Worm (Caenorhabditis elegans): ENCODE data around the gene cec-3.

Gene cec-3

ce11 chrII:7891869-7892615 is 34.6 kb upstream of the cec-3 start:
- TF ChIP-seq ces-1 (GFP tag; optimal IDR thresholded peaks at IDR 0.05), result peak; percentile 51
- peak; percentile 1 for TF ChIP-seq mls-2 (tag; optimal IDR thresholded peaks at IDR 0.05)
- TF ChIP-seq unc-120 (tag; optimal IDR thresholded peaks at IDR 0.05; ENCODE audit: poor library complexity, severe bottlenecking), result peak; percentile 68
- TF ChIP-seq lsy-2 (tag; optimal IDR thresholded peaks at IDR 0.05), result peak; percentile 5
- no peak for TF ChIP-seq mep-1 (tag; optimal IDR thresholded peaks at IDR 0.05)
- TF ChIP-seq hlh-1 (tag; optimal IDR thresholded peaks at IDR 0.05), result peak; percentile 28
- TF ChIP-seq lin-13 (tag; optimal IDR thresholded peaks at IDR 0.05), result no peak
- TF ChIP-seq ceh-43 (GFP tag; optimal IDR thresholded peaks at IDR 0.05), result no peak

ce11 chrII:7889321-7889720 is 31.9 kb upstream of the cec-3 start:
- no peak for TF ChIP-seq unc-39 (tag; optimal IDR thresholded peaks at IDR 0.05)
- TF ChIP-seq flh-1 (GFP tag; optimal IDR thresholded peaks at IDR 0.05), result no peak
- TF ChIP-seq ceh-43 (GFP tag; optimal IDR thresholded peaks at IDR 0.05), result no peak
- TF ChIP-seq blmp-1 (tag; optimal IDR thresholded peaks at IDR 0.05), result no peak
- TF ChIP-seq lin-13 (tag; optimal IDR thresholded peaks at IDR 0.05), result no peak
- no peak for TF ChIP-seq elt-1 (tag; optimal IDR thresholded peaks at IDR 0.05; ENCODE audit: borderline replicate concordance, insufficient read depth)
- TF ChIP-seq tbx-8 (GFP tag; optimal IDR thresholded peaks at IDR 0.05), result no peak
- TF ChIP-seq hlh-1 (tag; optimal IDR thresholded peaks at IDR 0.05), result no peak
- TF ChIP-seq drap-1 (GFP tag; optimal IDR thresholded peaks at IDR 0.05), result no peak
- TF ChIP-seq mab-5 (tag; optimal IDR thresholded peaks at IDR 0.05), result no peak
- TF ChIP-seq M03D4.4 (tag; optimal IDR thresholded peaks at IDR 0.05), result no peak
- no peak for TF ChIP-seq unc-62 (GFP tag; optimal IDR thresholded peaks at IDR 0.05)
- no peak for TF ChIP-seq lsy-2 (tag; optimal IDR thresholded peaks at IDR 0.05)
- TF ChIP-seq ceh-83 (GFP tag; optimal IDR thresholded peaks at IDR 0.05), result no peak
- no peak for TF ChIP-seq ztf-11 (tag; optimal IDR thresholded peaks at IDR 0.05)

- TF ChIP-seq nhr-28 (tag; optimal IDR thresholded peaks at IDR 0.05), result no peak
- TF ChIP-seq ces-1 (GFP tag; optimal IDR thresholded peaks at IDR 0.05), result no peak
- no peak for TF ChIP-seq blmp-1 (tag; optimal IDR thresholded peaks at IDR 0.05)
- TF ChIP-seq unc-120 (tag; optimal IDR thresholded peaks at IDR 0.05; ENCODE audit: poor library complexity, severe bottlenecking), result no peak
- TF ChIP-seq unc-62 (GFP tag; optimal IDR thresholded peaks at IDR 0.05), result no peak
- TF ChIP-seq lin-13 (tag; optimal IDR thresholded peaks at IDR 0.05), result no peak
- TF ChIP-seq nhr-2 (tag; optimal IDR thresholded peaks at IDR 0.05), result no peak
- no peak for TF ChIP-seq sem-2 (GFP tag; optimal IDR thresholded peaks at IDR 0.05)
- TF ChIP-seq drap-1 (GFP tag; optimal IDR thresholded peaks at IDR 0.05), result no peak
- no peak for TF ChIP-seq mab-5 (tag; optimal IDR thresholded peaks at IDR 0.05)
Observed at ce11 chrII:7888759-7889158, 31.4 kb upstream of the cec-3 start.

ce11 chrII:7887295-7887694 is 29.9 kb upstream of the cec-3 start:
- TF ChIP-seq ceh-39 (tag; optimal IDR thresholded peaks at IDR 0.05) (no peak), nhr-237 (tag; optimal IDR thresholded peaks at IDR 0.05) (no peak), mab-5 (tag; optimal IDR thresholded peaks at IDR 0.05) (no peak), nhr-76 (tag; optimal IDR thresholded peaks at IDR 0.05) (no peak), bed-3 (GFP tag; optimal IDR thresholded peaks at IDR 0.05) (no peak), nhr-2 (tag; optimal IDR thresholded peaks at IDR 0.05) (no peak), ceh-83 (GFP tag; optimal IDR thresholded peaks at IDR 0.05) (no peak), lin-13 (tag; optimal IDR thresholded peaks at IDR 0.05) (no peak), nhr-28 (tag; optimal IDR thresholded peaks at IDR 0.05) (no peak), elt-1 (tag; optimal IDR thresholded peaks at IDR 0.05; ENCODE audit: borderline replicate concordance, insufficient read depth) (no peak), elt-3 (tag; optimal IDR thresholded peaks at IDR 0.05) (no peak), snpc-4 (tag; optimal IDR thresholded peaks at IDR 0.05) (no peak), sptf-1 (tag; optimal IDR thresholded peaks at IDR 0.05) (no peak), M03D4.4 (tag; optimal IDR thresholded peaks at IDR 0.05) (no peak), unc-62 (GFP tag; optimal IDR thresholded peaks at IDR 0.05) (no peak), ham-2 (GFP tag; optimal IDR thresholded peaks at IDR 0.05) (no peak), mep-1 (tag; optimal IDR thresholded peaks at IDR 0.05) (no peak), lin-32 (GFP tag; optimal IDR thresholded peaks at IDR 0.05) (no peak), hlh-1 (tag; optimal IDR thresholded peaks at IDR 0.05) (no peak), blmp-1 (tag; optimal IDR thresholded peaks at IDR 0.05) (no peak)

Measured in whole organism, mixed stage, embryonic.